Worm (Caenorhabditis elegans) whole organism, L1 larva: ENCODE measurements around the gene his-18.

Experiments used
- C34B4.2 ChIP-seq: sonication (generic microtip); optimal IDR thresholded peaks from 2 replicates; lab custom pipeline; 2017; ENCODE audit warnings: mild to moderate bottlenecking, missing genetic modification characterization, missing compliant biosample characterization
- Y116A8C.19 ChIP-seq: sonication (generic microtip); optimal IDR thresholded peaks from 2 replicates; lab custom pipeline; 2016; ENCODE audit warnings: missing compliant biosample characterization, missing genetic modification characterization, borderline replicate concordance
- aly-2 ChIP-seq: fragments of 150-350 bp; optimal IDR thresholded peaks from 2 replicates; lab custom pipeline; 2014; ENCODE audit warnings: missing biosample characterization, missing genetic modification characterization
- ceh-90 ChIP-seq: sonication (generic microtip); optimal IDR thresholded peaks from 2 replicates; lab custom pipeline; 2016; ENCODE audit warnings: missing genetic modification characterization, missing compliant biosample characterization
- dpl-1 ChIP-seq, 3 experiments: fragments of 150-350 bp in 2 of 3; sonication (generic microtip) in 1 of 3; optimal IDR thresholded peaks; 2 replicates each; lab custom pipeline; 2014 to 2017; ENCODE audit warnings: missing biosample characterization in 3 of 3, missing genetic modification characterization in 3 of 3, missing genetic modification reagents in 3 of 3
- dsc-1 ChIP-seq: sonication (generic microtip); optimal IDR thresholded peaks from 2 replicates; lab custom pipeline; 2016; ENCODE audit warnings: mild to moderate bottlenecking, missing genetic modification characterization, missing compliant biosample characterization
- egl-27 ChIP-seq, 2 experiments: fragments of 150-350 bp in 1 of 2; sonication (generic microtip); optimal IDR thresholded peaks; 3 replicates each; lab custom pipeline; 2017 to 2018; ENCODE audit warnings: missing biosample characterization in 2 of 2, missing genetic modification characterization in 2 of 2, missing genetic modification reagents in 2 of 2
- fkh-10 ChIP-seq: sonication (generic microtip); optimal IDR thresholded peaks from 2 replicates; lab custom pipeline; 2017; ENCODE audit warnings: missing biosample characterization, missing genetic modification reagents, missing genetic modification characterization
- fkh-8 ChIP-seq: sonication (generic microtip); optimal IDR thresholded peaks from 2 replicates; lab custom pipeline; 2016; ENCODE audit warnings: mild to moderate bottlenecking, missing genetic modification characterization, missing compliant biosample characterization
- fos-1 ChIP-seq: fragments of 150-350 bp; optimal IDR thresholded peaks from 2 replicates; lab custom pipeline; 2014; ENCODE audit warnings: missing biosample characterization, missing genetic modification characterization
- irx-1 ChIP-seq: sonication (generic microtip); optimal IDR thresholded peaks from 2 replicates; lab custom pipeline; 2016; ENCODE audit warnings: missing genetic modification characterization, missing compliant biosample characterization
- lin-13 ChIP-seq: fragments of 150-350 bp; optimal IDR thresholded peaks from 2 replicates; lab custom pipeline; 2014; ENCODE audit warnings: missing biosample characterization, missing genetic modification reagents, missing genetic modification characterization
- lin-35 ChIP-seq, 2 experiments: fragments of 150-350 bp; optimal IDR thresholded peaks; 2 replicates each; lab custom pipeline; 2014; ENCODE audit warnings: missing biosample characterization in 2 of 2, missing genetic modification characterization in 2 of 2, missing genetic modification reagents in 2 of 2
- lir-3 ChIP-seq: sonication (generic microtip); optimal IDR thresholded peaks from 2 replicates; lab custom pipeline; 2016; ENCODE audit warnings: mild to moderate bottlenecking, missing genetic modification characterization, moderate library complexity, missing compliant biosample characterization; ENCODE audit not compliant: poor library complexity
- mdl-1 ChIP-seq, 2 experiments: fragments of 150-350 bp; optimal IDR thresholded peaks; 2 replicates each; lab custom pipeline; 2014 to 2017; ENCODE audit warnings: missing biosample characterization in 2 of 2, missing genetic modification characterization in 2 of 2, inconsistent platforms in 1 of 2
- nhr-12 ChIP-seq: sonication (generic microtip); optimal IDR thresholded peaks from 2 replicates; lab custom pipeline; 2017; ENCODE audit warnings: missing biosample characterization, missing genetic modification characterization
- nhr-19 ChIP-seq: fragments of 200-800 bp; sonication (Bioruptor generic); conservative IDR thresholded peaks from 2 replicates; pipeline ENCODE4 v1.3.6; 2022; ENCODE audit warnings: missing genetic modification characterization, missing compliant biosample characterization
- nhr-20 ChIP-seq: sonication (generic microtip); optimal IDR thresholded peaks from 2 replicates; lab custom pipeline; 2016; ENCODE audit warnings: mild to moderate bottlenecking, missing genetic modification characterization, missing compliant biosample characterization
- nhr-47 ChIP-seq: sonication (generic microtip); optimal IDR thresholded peaks from 2 replicates; lab custom pipeline; 2016; ENCODE audit warnings: mild to moderate bottlenecking, missing genetic modification characterization, moderate library complexity, missing compliant biosample characterization
- nhr-76 ChIP-seq: sonication (generic microtip); optimal IDR thresholded peaks from 2 replicates; lab custom pipeline; 2017; ENCODE audit warnings: missing biosample characterization, missing genetic modification characterization
- nhr-84 ChIP-seq: sonication (generic microtip); optimal IDR thresholded peaks from 2 replicates; lab custom pipeline; 2017; ENCODE audit warnings: missing biosample characterization, missing genetic modification characterization
- nhr-90 ChIP-seq: sonication (generic microtip); optimal IDR thresholded peaks from 2 replicates; lab custom pipeline; 2016; ENCODE audit warnings: mild to moderate bottlenecking, missing genetic modification characterization, missing compliant biosample characterization; ENCODE audit not compliant: poor library complexity
- pag-3 ChIP-seq: sonication (generic microtip); optimal IDR thresholded peaks from 2 replicates; lab custom pipeline; 2017; ENCODE audit warnings: missing genetic modification characterization, mild to moderate bottlenecking, missing compliant biosample characterization, antibody characterized with exemption, borderline replicate concordance; ENCODE audit not compliant: insufficient read depth
- snu-23 ChIP-seq: sonication (generic microtip); optimal IDR thresholded peaks from 2 replicates; lab custom pipeline; 2016; ENCODE audit warnings: missing genetic modification characterization, missing compliant biosample characterization
- tbx-2 ChIP-seq: sonication (generic microtip); optimal IDR thresholded peaks from 2 replicates; lab custom pipeline; 2016; ENCODE audit warnings: missing genetic modification characterization, missing compliant biosample characterization
- unc-62 ChIP-seq: fragments of 150-350 bp; optimal IDR thresholded peaks from 2 replicates; lab custom pipeline; 2014; ENCODE audit warnings: missing biosample characterization, missing genetic modification reagents, missing genetic modification characterization
- unc-86 ChIP-seq: sonication (generic microtip); optimal IDR thresholded peaks from 2 replicates; lab custom pipeline; 2016; ENCODE audit warnings: missing genetic modification characterization, missing compliant biosample characterization
- unc-98 ChIP-seq: fragments of 200-800 bp; sonication (Bioruptor generic); IDR thresholded peaks from 2 replicates; pipeline ENCODE4 v1.3.6; 2022; ENCODE audit warnings: missing genetic modification characterization, missing compliant biosample characterization
- vab-15 ChIP-seq: sonication (generic microtip); optimal IDR thresholded peaks from 2 replicates; lab custom pipeline; 2017; ENCODE audit warnings: missing genotype, mild to moderate bottlenecking, missing genetic modification characterization, missing compliant biosample characterization
- zip-4 ChIP-seq: fragments of 200-800 bp; sonication (Bioruptor generic); optimal IDR thresholded peaks from 2 replicates; lab custom pipeline; 2018; ENCODE audit warnings: mild to moderate bottlenecking, missing genetic modification characterization, moderate library complexity, missing compliant biosample characterization
- ztf-4 ChIP-seq: fragments of 150-350 bp; optimal IDR thresholded peaks from 2 replicates; lab custom pipeline; 2014; ENCODE audit warnings: missing biosample characterization, missing genetic modification characterization

his-18 gene

ce11 chrV:8946142-8946541, 48.1 kb downstream of the his-18 start:
- no peak for TF ChIP-seq dpl-1 (GFP tag; optimal IDR thresholded peaks at IDR 0.05; lab: Kevin White, UChicago)
- no peak for TF ChIP-seq nhr-19 (GFP tag; lab: Robert Waterston, UW)
- no peak for TF ChIP-seq nhr-12 (tag; lab: Kevin White, UChicago)
- TF ChIP-seq fkh-8 (tag; lab: Kevin White, UChicago): no peak
- no peak for TF ChIP-seq nhr-84
- no peak for TF ChIP-seq vab-15 (tag; lab: Kevin White, UChicago)
- TF ChIP-seq lir-3 (tag; lab: Kevin White, UChicago): no peak
- TF ChIP-seq nhr-90 (tag; lab: Kevin White, UChicago): no peak
- no peak for TF ChIP-seq C34B4.2 (tag; lab: Kevin White, UChicago)
- no peak for TF ChIP-seq unc-98
- no peak for TF ChIP-seq nhr-47 (tag; lab: Kevin White, UChicago)
- TF ChIP-seq zip-4 (GFP tag; lab: Kevin White, UChicago): no peak
- TF ChIP-seq unc-86 (tag; lab: Kevin White, UChicago): no peak
- TF ChIP-seq aly-2 (tag; lab: Kevin White, UChicago): no peak
- TF ChIP-seq ztf-4 (tag; lab: Kevin White, UChicago): no peak
- no peak for TF ChIP-seq irx-1 (tag; lab: Kevin White, UChicago)

DNA sequence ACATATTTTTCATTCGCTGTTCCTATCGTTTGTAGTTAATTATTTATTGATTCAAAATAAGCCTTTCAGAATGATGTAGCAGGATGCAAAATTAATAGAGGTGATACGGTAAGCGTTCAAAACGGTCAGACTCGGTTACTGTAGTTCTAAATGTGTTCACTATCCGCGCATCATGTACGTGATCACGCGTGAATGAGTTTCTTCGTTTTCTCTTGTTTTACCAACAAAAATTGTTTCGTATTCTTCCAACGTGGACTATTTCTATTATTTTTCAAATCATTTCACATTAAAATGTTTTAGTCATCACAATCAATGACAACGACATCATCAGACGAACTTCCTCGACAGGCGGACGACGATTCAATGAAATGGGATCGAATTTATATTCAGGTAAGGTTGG, 49.5 kb downstream of the his-18 start, which contains the start of gene gck-1:
gck-1 (plus strand) TSS at position 301 of the 400 bp plus-strand sequence.
- TF ChIP-seq zip-4 (GFP tag; lab: Kevin White, UChicago): no peak
- no peak for TF ChIP-seq snu-23 (GFP tag; lab: Kevin White, UChicago)
- no peak for TF ChIP-seq ceh-90 (tag; lab: Kevin White, UChicago)
- TF ChIP-seq pag-3 (tag; lab: Kevin White, UChicago): no peak
- TF ChIP-seq unc-62 (GFP tag; lab: Kevin White, UChicago): no peak
- TF ChIP-seq lin-13 (GFP tag; lab: Kevin White, UChicago): no peak
- no peak for TF ChIP-seq tbx-2 (tag; lab: Kevin White, UChicago)
- no peak for TF ChIP-seq mdl-1 (tag; optimal IDR thresholded peaks at IDR 0.05; lab: Kevin White, UChicago)
- no peak for TF ChIP-seq nhr-76 (tag; lab: Kevin White, UChicago)
- TF ChIP-seq dpl-1 (GFP tag; optimal IDR thresholded peaks at IDR 0.05; lab: Kevin White, UChicago): no peak
- no peak for TF ChIP-seq lin-35 (GFP tag; optimal IDR thresholded peaks at IDR 0.05; lab: Kevin White, UChicago)
- TF ChIP-seq Y116A8C.19 (tag; lab: Kevin White, UChicago): no peak
- no peak for TF ChIP-seq nhr-20 (tag; lab: Kevin White, UChicago)
- TF ChIP-seq dsc-1 (tag; lab: Kevin White, UChicago): no peak
- TF ChIP-seq fkh-10: no peak
- TF ChIP-seq fos-1 (tag; lab: Kevin White, UChicago): no peak
- TF ChIP-seq egl-27 (tag; optimal IDR thresholded peaks at IDR 0.05; lab: Kevin White, UChicago): no peak
